Fruit fly (Drosophila melanogaster) whole organism, embryonic: Measurements from ENCODE around the gene Kah.
A peak's percentile ranks its signal among the peaks of the same experiment; 100 is the strongest.

ENCODE experiments used
- Ada2b ChIP-seq: fragments of 200-800 bp; sonication (Bioruptor generic); IDR thresholded peaks from 2 replicates; pipeline ENCODE4 v1.3.6; 2022; ENCODE audit warnings: missing biosample characterization, missing genetic modification characterization
- Atf6 ChIP-seq: fragments of 200-800 bp; sonication (Bioruptor generic); IDR thresholded peaks from 2 replicates; pipeline ENCODE4 v1.3.6; 2022; ENCODE audit warnings: missing biosample characterization, missing genetic modification characterization
- Bteb2 ChIP-seq: fragments of 200-800 bp; sonication (Bioruptor generic); optimal IDR thresholded peaks from 2 replicates; lab custom pipeline; 2016; ENCODE audit warnings: missing biosample characterization, missing genetic modification characterization
- CG10267 ChIP-seq: fragments of 200-800 bp; sonication (Bioruptor generic); optimal IDR thresholded peaks from 2 replicates; lab custom pipeline; 2018; ENCODE audit warnings: missing biosample characterization, mild to moderate bottlenecking, missing genetic modification characterization, moderate library complexity
- CG10654 ChIP-seq: fragments of 200-800 bp; sonication (Bioruptor generic); optimal IDR thresholded peaks from 2 replicates; lab custom pipeline; 2016; ENCODE audit warnings: missing biosample characterization, missing genetic modification characterization
- CG10979 ChIP-seq: fragments of 200-800 bp; sonication (Bioruptor generic); optimal IDR thresholded peaks from 2 replicates; lab custom pipeline; 2018; ENCODE audit warnings: missing biosample characterization, mild to moderate bottlenecking, missing genetic modification characterization, moderate library complexity
- CG1233 ChIP-seq: fragments of 200-800 bp; sonication (Bioruptor generic); optimal IDR thresholded peaks from 4 replicates; lab custom pipeline; 2018; ENCODE audit warnings: missing biosample characterization, mild to moderate bottlenecking, missing genetic modification characterization
- CG13296 ChIP-seq: fragments of 200-800 bp; sonication (Bioruptor generic); optimal IDR thresholded peaks from 3 replicates; lab custom pipeline; 2018; ENCODE audit warnings: missing biosample characterization, mild to moderate bottlenecking, missing genetic modification characterization
- CG14667 ChIP-seq: fragments of 200-800 bp; sonication (Bioruptor generic); IDR thresholded peaks from 2 replicates; pipeline ENCODE4 v1.3.6; 2022; ENCODE audit warnings: missing biosample characterization, missing genetic modification characterization
- CG15073 ChIP-seq: fragments of 200-800 bp; sonication (Bioruptor generic); optimal IDR thresholded peaks from 2 replicates; lab custom pipeline; 2016; ENCODE audit warnings: missing biosample characterization, missing genetic modification characterization
- CG17186 ChIP-seq: fragments of 200-800 bp; sonication (Bioruptor generic); optimal IDR thresholded peaks from 3 replicates; lab custom pipeline; 2017; ENCODE audit warnings: missing biosample characterization, missing genetic modification reagents, missing genetic modification characterization
- CG17385 ChIP-seq: fragments of 200-800 bp; sonication (Bioruptor generic); optimal IDR thresholded peaks from 3 replicates; lab custom pipeline; 2018; ENCODE audit warnings: missing biosample characterization, mild to moderate bottlenecking, missing genetic modification characterization
- CG2116 ChIP-seq: fragments of 200-800 bp; sonication (Bioruptor generic); optimal IDR thresholded peaks from 3 replicates; lab custom pipeline; 2018; ENCODE audit warnings: missing biosample characterization, mild to moderate bottlenecking, missing genetic modification characterization
- CG2129 ChIP-seq: fragments of 200-800 bp; sonication (Bioruptor generic); IDR thresholded peaks from 2 replicates; pipeline ENCODE4 v1.3.6; 2022; ENCODE audit warnings: missing biosample characterization, missing genetic modification characterization; ENCODE audit not compliant: partially characterized antibody
- CG2202 ChIP-seq: fragments of 200-800 bp; sonication (Bioruptor generic); optimal IDR thresholded peaks from 2 replicates; lab custom pipeline; 2018; ENCODE audit warnings: missing biosample characterization, mild to moderate bottlenecking, missing genetic modification characterization
- CG2678 ChIP-seq: fragments of 200-800 bp; sonication (Bioruptor generic); optimal IDR thresholded peaks from 3 replicates; lab custom pipeline; 2019; ENCODE audit warnings: missing biosample characterization, mild to moderate bottlenecking, missing genetic modification characterization, moderate library complexity
- CG4854 ChIP-seq: fragments of 200-800 bp; sonication (Bioruptor generic); optimal IDR thresholded peaks from 2 replicates; lab custom pipeline; 2016; ENCODE audit warnings: missing biosample characterization, missing genetic modification characterization, inconsistent platforms
- CG6175 ChIP-seq: fragments of 200-800 bp; sonication (Bioruptor generic); IDR thresholded peaks from 3 replicates; pipeline ENCODE4 v1.3.6; 2022; ENCODE audit warnings: missing biosample characterization, missing genetic modification characterization
- CG6689 ChIP-seq: fragments of 200-800 bp; sonication (Bioruptor generic); IDR thresholded peaks from 2 replicates; pipeline ENCODE4 v1.3.6; 2022; ENCODE audit warnings: missing biosample characterization, missing genetic modification characterization
- CG7786 ChIP-seq: fragments of 200-800 bp; sonication (Bioruptor generic); optimal IDR thresholded peaks from 2 replicates; lab custom pipeline; 2016; ENCODE audit warnings: missing biosample characterization, missing genetic modification characterization
- CG7928 ChIP-seq: fragments of 200-800 bp; sonication (Bioruptor generic); optimal IDR thresholded peaks from 2 replicates; lab custom pipeline; 2017; ENCODE audit warnings: missing biosample characterization, mild to moderate bottlenecking, missing genetic modification characterization
- CG9215 ChIP-seq: fragments of 200-800 bp; sonication (Bioruptor generic); IDR thresholded peaks from 2 replicates; pipeline ENCODE4 v1.3.6; 2022; ENCODE audit warnings: missing biosample characterization, missing genetic modification characterization
- Dek ChIP-seq: fragments of 200-800 bp; sonication (Bioruptor generic); optimal IDR thresholded peaks from 3 replicates; lab custom pipeline; 2019; ENCODE audit warnings: missing biosample characterization, mild to moderate bottlenecking, missing genetic modification characterization, moderate library complexity
- Dip2 ChIP-seq: fragments of 200-800 bp; sonication (Bioruptor generic); IDR thresholded peaks from 2 replicates; pipeline ENCODE4 v1.3.6; 2022; ENCODE audit warnings: missing biosample characterization, missing genetic modification characterization
- Jarid2 ChIP-seq: fragments of 200-800 bp; sonication (Bioruptor generic); optimal IDR thresholded peaks from 3 replicates; lab custom pipeline; 2017; ENCODE audit warnings: mild to moderate bottlenecking, missing biosample characterization, missing genetic modification reagents, missing genetic modification characterization
- Lpt ChIP-seq: fragments of >200 bp; optimal IDR thresholded peaks from 2 replicates; lab custom pipeline; 2018; ENCODE audit warnings: missing biosample characterization, missing genetic modification characterization
- Neu2 ChIP-seq: fragments of 200-800 bp; sonication (Bioruptor generic); optimal IDR thresholded peaks from 3 replicates; lab custom pipeline; 2016; ENCODE audit warnings: missing biosample characterization, missing genetic modification characterization, borderline replicate concordance
- Nf-YA ChIP-seq: fragments of 200-800 bp; sonication (Bioruptor generic); IDR thresholded peaks from 2 replicates; pipeline ENCODE4 v1.3.6; 2022; ENCODE audit warnings: missing biosample characterization, missing genetic modification characterization
- Nf-YB ChIP-seq: fragments of 200-800 bp; sonication (Bioruptor generic); optimal IDR thresholded peaks from 3 replicates; lab custom pipeline; 2019; ENCODE audit warnings: missing biosample characterization, mild to moderate bottlenecking, missing genetic modification characterization, moderate library complexity
- Oli ChIP-seq: fragments of 200-800 bp; sonication (Bioruptor generic); optimal IDR thresholded peaks from 2 replicates; lab custom pipeline; 2018; ENCODE audit warnings: missing biosample characterization, mild to moderate bottlenecking, missing genetic modification characterization, moderate library complexity
- Sin3A ChIP-seq: fragments of >200 bp; optimal IDR thresholded peaks from 2 replicates; lab custom pipeline; 2018
- Xbp1 ChIP-seq: fragments of 200-800 bp; sonication (Bioruptor generic); optimal IDR thresholded peaks from 3 replicates; lab custom pipeline; 2016; ENCODE audit warnings: missing biosample characterization, mild to moderate bottlenecking, missing genetic modification characterization
- abd-A ChIP-seq: fragments of 200-800 bp; sonication (Bioruptor generic); optimal IDR thresholded peaks from 3 replicates; lab custom pipeline; 2019; ENCODE audit warnings: missing biosample characterization, mild to moderate bottlenecking, missing genetic modification characterization, moderate library complexity
- az2 ChIP-seq: fragments of 200-800 bp; sonication (Bioruptor generic); optimal IDR thresholded peaks from 3 replicates; lab custom pipeline; 2016; ENCODE audit warnings: missing biosample characterization, missing genetic modification characterization
- bab2 ChIP-seq: fragments of 200-800 bp; sonication (Bioruptor generic); optimal IDR thresholded peaks from 2 replicates; lab custom pipeline; 2016; ENCODE audit warnings: missing biosample characterization, missing genetic modification characterization
- esg ChIP-seq: fragments of 200-800 bp; sonication (Bioruptor generic); conservative IDR thresholded peaks from 2 replicates; pipeline ENCODE4 v1.3.6; 2022; ENCODE audit warnings: missing biosample characterization, missing genetic modification characterization
- fd64A ChIP-seq: fragments of 200-800 bp; sonication (Bioruptor generic); optimal IDR thresholded peaks from 3 replicates; lab custom pipeline; 2018; ENCODE audit warnings: missing biosample characterization, mild to moderate bottlenecking, missing genetic modification characterization
- grau ChIP-seq: fragments of 200-800 bp; optimal IDR thresholded peaks from 3 replicates; lab custom pipeline; 2019; ENCODE audit warnings: missing biosample characterization, mild to moderate bottlenecking, missing genetic modification characterization, moderate library complexity
- grn ChIP-seq: fragments of 200-800 bp; sonication (Bioruptor generic); optimal IDR thresholded peaks from 3 replicates; lab custom pipeline; 2017; ENCODE audit warnings: missing biosample characterization, missing genetic modification characterization
- gro ChIP-seq: fragments of 200-800 bp; sonication (Bioruptor generic); optimal IDR thresholded peaks from 2 replicates; lab custom pipeline; 2016; ENCODE audit warnings: missing biosample characterization, missing genetic modification characterization
- gsb-n ChIP-seq: fragments of 200-800 bp; sonication (Bioruptor generic); optimal IDR thresholded peaks from 3 replicates; lab custom pipeline; 2018; ENCODE audit warnings: missing biosample characterization, mild to moderate bottlenecking, missing genetic modification characterization
- ind ChIP-seq: fragments of 200-800 bp; sonication (Bioruptor generic); optimal IDR thresholded peaks from 3 replicates; lab custom pipeline; 2016; ENCODE audit warnings: missing biosample characterization, missing genetic modification characterization
- klu ChIP-seq: fragments of 200-800 bp; sonication (Bioruptor generic); IDR thresholded peaks from 2 replicates; pipeline ENCODE4 v1.3.6; 2022; ENCODE audit warnings: missing biosample characterization, missing genetic modification characterization
- lbe ChIP-seq: fragments of 200-800 bp; sonication (Bioruptor generic); optimal IDR thresholded peaks from 2 replicates; lab custom pipeline; 2016; ENCODE audit warnings: missing biosample characterization, mild to moderate bottlenecking, missing genetic modification characterization
- lilli ChIP-seq: fragments of 200-800 bp; sonication (Bioruptor generic); optimal IDR thresholded peaks from 3 replicates; lab custom pipeline; 2016; ENCODE audit warnings: missing biosample characterization, missing genetic modification characterization
- lola ChIP-seq, 3 experiments: fragments of >200 bp in 2 of 3; fragments of 200-800 bp in 1 of 3; sonication (Bioruptor generic) in 1 of 3; optimal IDR thresholded peaks; 2 replicates each; lab custom pipeline; 2017 to 2019; ENCODE audit warnings: missing biosample characterization in 3 of 3, missing genetic modification characterization in 3 of 3, mild to moderate bottlenecking in 1 of 3, moderate library complexity in 1 of 3
- nau ChIP-seq: fragments of 200-800 bp; sonication (Bioruptor generic); optimal IDR thresholded peaks from 3 replicates; lab custom pipeline; 2017; ENCODE audit warnings: missing biosample characterization, mild to moderate bottlenecking, missing genetic modification characterization, missing genetic modification reagents
- p53 ChIP-seq: fragments of 200-800 bp; sonication (Bioruptor generic); optimal IDR thresholded peaks from 2 replicates; lab custom pipeline; 2016; ENCODE audit warnings: missing biosample characterization, missing genetic modification characterization
- wor ChIP-seq: fragments of 200-800 bp; sonication (Bioruptor generic); IDR thresholded peaks from 2 replicates; pipeline ENCODE4 v1.3.6; 2022; ENCODE audit warnings: missing biosample characterization, missing genetic modification characterization
- zfh1 ChIP-seq: fragments of 200-800 bp; sonication (Bioruptor generic); IDR thresholded peaks from 3 replicates; pipeline ENCODE4 v1.3.6; 2022; ENCODE audit warnings: missing biosample characterization, missing genetic modification characterization

The Kah gene

DNA sequence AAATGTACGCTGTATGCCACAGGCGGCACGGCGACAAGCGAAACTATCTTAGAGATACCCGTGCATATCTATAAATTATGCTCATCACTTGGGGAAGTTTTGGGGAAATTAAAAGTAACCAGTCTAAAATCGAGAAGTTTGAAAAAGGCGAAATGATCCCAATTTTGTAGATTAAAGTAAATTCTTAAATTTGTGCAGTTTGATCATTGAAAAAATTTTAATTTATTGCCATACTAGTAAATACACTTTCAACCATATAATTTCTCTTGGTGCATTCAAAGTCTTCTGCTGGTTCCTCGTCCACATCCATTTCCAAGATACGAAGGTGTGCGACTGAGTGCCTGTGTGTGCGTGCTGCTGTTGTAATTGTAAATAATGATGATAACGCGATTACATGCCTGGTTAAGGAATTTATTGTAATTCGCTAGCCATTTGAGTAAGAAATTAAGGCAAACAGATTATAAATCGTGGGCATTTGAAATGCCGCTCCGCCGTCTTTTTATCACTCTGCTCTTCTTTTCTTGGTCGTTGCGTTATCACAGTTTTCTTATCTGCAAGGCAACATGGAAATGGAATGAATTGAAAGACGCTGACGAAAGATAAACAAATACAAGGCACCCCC, 26.5 kb upstream of the Kah start (continued):
- peak; percentile 85 for TF ChIP-seq CG10654 (GFP tag; lab: Kevin White, UChicago)
- peak in 1 of 3 experiments; percentile 87 for TF ChIP-seq lola (GFP tag; optimal IDR thresholded peaks at IDR 0.05; lab: Kevin White, UChicago)
- TF ChIP-seq CG7786 (GFP tag; lab: Kevin White, UChicago), result peak; percentile 70
- TF ChIP-seq fd64A, result peak; percentile 81
- peak; percentile 76 for TF ChIP-seq CG17385 (GFP tag; lab: Kevin White, UChicago)
- peak; percentile 77 for TF ChIP-seq CG2202 (tag; lab: Kevin White, UChicago)
- peak; percentile 89 for TF ChIP-seq gsb-n
- no peak for TF ChIP-seq Neu2 (GFP tag; lab: Kevin White, UChicago)
- TF ChIP-seq p53 (GFP tag; lab: Kevin White, UChicago), result peak; percentile 33
- TF ChIP-seq CG9215 (GFP tag; lab: Robert Waterston, UW), result peak; percentile 68
- peak; percentile 77 for TF ChIP-seq CG13296
- peak; percentile 92 for TF ChIP-seq CG6689 (GFP tag; lab: Robert Waterston, UW)
- no peak for TF ChIP-seq CG15073
- TF ChIP-seq CG10979 (tag; lab: Kevin White, UChicago), result peak; percentile 92
- peak; percentile 94 for TF ChIP-seq Oli (tag; lab: Kevin White, UChicago)
- TF ChIP-seq CG17186 (GFP tag; lab: Kevin White, UChicago), result peak; percentile 53
- no peak for TF ChIP-seq CG2129 (GFP tag; lab: Robert Waterston, UW)
- TF ChIP-seq lbe (GFP tag; lab: Kevin White, UChicago), result no peak
- peak; percentile 90 for TF ChIP-seq zfh1 (GFP tag; lab: Robert Waterston, UW)
- peak; percentile 92 for TF ChIP-seq CG2678 (tag; lab: Kevin White, UChicago)
- peak; percentile 86 for TF ChIP-seq Atf6 (GFP tag; lab: Robert Waterston, UW)
- TF ChIP-seq Sin3A (lab: Kevin White, UChicago), result no peak
- TF ChIP-seq Jarid2 (GFP tag; lab: Kevin White, UChicago), result peak; percentile 73
- TF ChIP-seq nau (GFP tag; lab: Kevin White, UChicago), result peak; percentile 84
- TF ChIP-seq Nf-YA (GFP tag; lab: Robert Waterston, UW), result peak; percentile 87
- peak; percentile 69 for TF ChIP-seq CG14667
- TF ChIP-seq CG2116 (GFP tag; lab: Kevin White, UChicago), result peak; percentile 20
- TF ChIP-seq CG4854, result peak; percentile 57
- peak; percentile 79 for TF ChIP-seq CG10267 (tag; lab: Kevin White, UChicago)
- TF ChIP-seq grn, result peak; percentile 44
- no peak for TF ChIP-seq Dip2
- TF ChIP-seq Xbp1, result peak; percentile 92
- peak; percentile 93 for TF ChIP-seq az2 (GFP tag; lab: Kevin White, UChicago)
- peak; percentile 68 for TF ChIP-seq Nf-YB (GFP tag; lab: Kevin White, UChicago)
- TF ChIP-seq grau, result peak; percentile 86
- 0 out of 3 replicates have a peak, but pooled peaks have one; percentile 9 for TF ChIP-seq CG6175
- peak; percentile 82 for TF ChIP-seq bab2 (GFP tag; lab: Kevin White, UChicago)
- peak; percentile 39 for TF ChIP-seq gro
- TF ChIP-seq Ada2b (GFP tag; lab: Robert Waterston, UW), result peak; percentile 90
- TF ChIP-seq CG7928 (GFP tag; lab: Kevin White, UChicago), result no peak
- TF ChIP-seq Dek, result peak; percentile 71
- TF ChIP-seq abd-A (tag; lab: Kevin White, UChicago), result no peak
- TF ChIP-seq CG1233 (GFP tag; lab: Kevin White, UChicago), result peak; percentile 86
- no peak for TF ChIP-seq Lpt
- TF ChIP-seq klu (GFP tag; lab: Robert Waterston, UW), result no peak
- peak; percentile 90 for TF ChIP-seq esg (GFP tag; lab: Robert Waterston, UW)
- TF ChIP-seq ind (GFP tag; lab: Kevin White, UChicago), result peak; percentile 87
- peak; percentile 74 for TF ChIP-seq lilli (GFP tag; lab: Kevin White, UChicago)
- TF ChIP-seq Bteb2, result peak; percentile 86
- peak; percentile 85 for TF ChIP-seq wor (GFP tag; lab: Robert Waterston, UW)
